Worm (Caenorhabditis elegans) whole organism, L4 larva: Measurements from ENCODE around the gene Y32F6A.4.

Source experiments
- F26F4.8 ChIP-seq: fragments of 200-800 bp; sonication (Bioruptor generic); conservative IDR thresholded peaks from 2 replicates; pipeline ENCODE4 v1.3.6; 2022; ENCODE audit warnings: missing genetic modification characterization, missing compliant biosample characterization
- F49E8.2 ChIP-seq: sonication (generic microtip); optimal IDR thresholded peaks from 2 replicates; lab custom pipeline; 2016; ENCODE audit warnings: missing compliant biosample characterization, mild to moderate bottlenecking, missing genetic modification characterization, borderline replicate concordance
- T26A8.4 ChIP-seq: fragments of 200-800 bp; sonication (Bioruptor generic); IDR thresholded peaks from 2 replicates; pipeline ENCODE4 v1.3.6; 2022; ENCODE audit warnings: missing genetic modification characterization, missing compliant biosample characterization
- Y5F2A.4 ChIP-seq: fragments of 200-800 bp; sonication (Bioruptor generic); optimal IDR thresholded peaks from 2 replicates; lab custom pipeline; 2018; ENCODE audit warnings: mild to moderate bottlenecking, missing genetic modification characterization, missing compliant biosample characterization
- Y75B8A.6 ChIP-seq: fragments of 200-800 bp; sonication (Bioruptor generic); IDR thresholded peaks from 2 replicates; pipeline ENCODE4 v1.3.6; 2022; ENCODE audit warnings: missing genetic modification reagents, missing genetic modification characterization, missing compliant biosample characterization
- ZK546.5 ChIP-seq, 2 experiments: sonication (generic microtip); optimal IDR thresholded peaks; 2 replicates each; lab custom pipeline; 2017; ENCODE audit warnings: missing biosample characterization in 2 of 2, missing genetic modification characterization in 2 of 2
- aha-1 ChIP-seq: fragments of 150-350 bp; peaks from one replicate; lab custom pipeline; 2014; ENCODE audit warnings: missing biosample characterization, missing genetic modification characterization
- ama-1 ChIP-seq: fragments of 150-350 bp; optimal IDR thresholded peaks from 2 replicates; lab custom pipeline; 2014; ENCODE audit warnings: inconsistent platforms, mixed read lengths
- arid-1 ChIP-seq: fragments of 200-800 bp; sonication (Bioruptor generic); conservative IDR thresholded peaks from 2 replicates; pipeline ENCODE4 v1.3.6; 2022; ENCODE audit warnings: missing genetic modification reagents, missing genetic modification characterization, missing compliant biosample characterization
- ceh-20 ChIP-seq: fragments of 200-800 bp; sonication (Bioruptor generic); IDR thresholded peaks from 2 replicates; pipeline ENCODE4 v1.3.6; 2022; ENCODE audit warnings: missing genetic modification reagents, missing genetic modification characterization, missing compliant biosample characterization
- ceh-28 ChIP-seq: fragments of 150-350 bp; optimal IDR thresholded peaks from 2 replicates; lab custom pipeline; 2014; ENCODE audit warnings: missing biosample characterization, missing genetic modification reagents, missing genetic modification characterization
- ceh-82 ChIP-seq: sonication (generic microtip); optimal IDR thresholded peaks from 2 replicates; lab custom pipeline; 2017; ENCODE audit warnings: missing biosample characterization, missing genetic modification characterization
- daf-16 ChIP-seq, 3 experiments: sonication (generic microtip); optimal IDR thresholded peaks; 2 replicates each; lab custom pipeline; 2016 to 2017; ENCODE audit warnings: missing genetic modification characterization in 3 of 3, missing genetic modification reagents in 3 of 3, mild to moderate bottlenecking in 2 of 3, missing compliant biosample characterization in 2 of 3, missing biosample characterization in 1 of 3, moderate library complexity in 1 of 3
- dpl-1 ChIP-seq: fragments of 150-350 bp; optimal IDR thresholded peaks from 2 replicates; lab custom pipeline; 2014; ENCODE audit warnings: missing biosample characterization, missing genetic modification reagents, missing genetic modification characterization
- duxl-1 ChIP-seq: sonication (generic microtip); optimal IDR thresholded peaks from 2 replicates; lab custom pipeline; 2016; ENCODE audit warnings: mild to moderate bottlenecking, missing genetic modification characterization, moderate library complexity, missing compliant biosample characterization; ENCODE audit not compliant: poor library complexity
- egl-27 ChIP-seq: sonication (generic microtip); optimal IDR thresholded peaks from 3 replicates; lab custom pipeline; 2017; ENCODE audit warnings: missing biosample characterization, missing genetic modification reagents, missing genetic modification characterization
- gei-8 ChIP-seq: fragments of 200-800 bp; sonication (Bioruptor generic); optimal IDR thresholded peaks from 2 replicates; lab custom pipeline; 2018; ENCODE audit warnings: mild to moderate bottlenecking, missing genetic modification characterization, missing compliant biosample characterization
- hif-1 ChIP-seq, 2 experiments: sonication (generic microtip); optimal IDR thresholded peaks; 2 replicates each; lab custom pipeline; 2016 to 2017; ENCODE audit warnings: missing compliant biosample characterization in 2 of 2, missing genetic modification characterization in 2 of 2, missing genetic modification reagents in 2 of 2, missing genotype in 2 of 2, mild to moderate bottlenecking in 1 of 2
- hlh-11 ChIP-seq: fragments of 200-800 bp; sonication (Bioruptor generic); optimal IDR thresholded peaks from 2 replicates; lab custom pipeline; 2018; ENCODE audit warnings: mild to moderate bottlenecking, missing genetic modification characterization, missing compliant biosample characterization
- hlh-30 ChIP-seq: sonication (generic microtip); optimal IDR thresholded peaks from 2 replicates; lab custom pipeline; 2017; ENCODE audit warnings: antibody characterized with exemption, mild to moderate bottlenecking, missing genetic modification characterization, missing compliant biosample characterization; ENCODE audit not compliant: insufficient read depth
- hmg-1.1 ChIP-seq: fragments of 200-800 bp; sonication (Bioruptor generic); IDR thresholded peaks from 2 replicates; pipeline ENCODE4 v1.3.6; 2022; ENCODE audit warnings: missing genetic modification reagents, missing genetic modification characterization, missing compliant biosample characterization
- jun-1 ChIP-seq: fragments of 150-350 bp; optimal IDR thresholded peaks from 2 replicates; lab custom pipeline; 2014; ENCODE audit warnings: missing biosample characterization, missing genetic modification reagents, missing genetic modification characterization
- lim-7 ChIP-seq: fragments of 200-800 bp; sonication (Bioruptor generic); IDR thresholded peaks from 2 replicates; pipeline ENCODE4 v1.3.6; 2022; ENCODE audit warnings: missing genetic modification characterization, missing compliant biosample characterization
- lin-1 ChIP-seq: fragments of 200-800 bp; sonication (Bioruptor generic); IDR thresholded peaks from 2 replicates; pipeline ENCODE4 v1.3.6; 2022; ENCODE audit warnings: missing genetic modification reagents, missing genetic modification characterization, missing compliant biosample characterization
- lin-29 ChIP-seq: fragments of 200-800 bp; sonication (Bioruptor generic); IDR thresholded peaks from 2 replicates; pipeline ENCODE4 v1.3.6; 2022; ENCODE audit warnings: missing genetic modification reagents, missing genetic modification characterization, missing compliant biosample characterization
- lin-38 ChIP-seq: fragments of 200-800 bp; sonication (Bioruptor generic); IDR thresholded peaks from 2 replicates; pipeline ENCODE4 v1.3.6; 2022; ENCODE audit warnings: missing genetic modification reagents, missing genetic modification characterization, missing compliant biosample characterization
- lin-39 ChIP-seq: fragments of 150-350 bp; optimal IDR thresholded peaks from 2 replicates; lab custom pipeline; 2014; ENCODE audit warnings: missing biosample characterization, missing genetic modification reagents, missing genetic modification characterization
- lir-3 ChIP-seq: sonication (generic microtip); optimal IDR thresholded peaks from 2 replicates; lab custom pipeline; 2016; ENCODE audit warnings: mild to moderate bottlenecking, missing genetic modification characterization, missing compliant biosample characterization
- madf-5 ChIP-seq, 2 experiments: fragments of 200-800 bp; sonication (Bioruptor generic); IDR thresholded peaks; 2 replicates each; pipeline ENCODE4 v1.3.6; 2022; ENCODE audit warnings: missing compliant biosample characterization in 2 of 2, missing genetic modification characterization in 2 of 2
- mdt-29 ChIP-seq: fragments of 200-800 bp; sonication (Bioruptor generic); IDR thresholded peaks from 2 replicates; pipeline ENCODE4 v1.3.6; 2022; ENCODE audit warnings: missing genetic modification reagents, missing genetic modification characterization, missing compliant biosample characterization
- mep-1 ChIP-seq: fragments of 150-350 bp; sonication (generic microtip); optimal IDR thresholded peaks from 3 replicates; lab custom pipeline; 2014; ENCODE audit warnings: missing biosample characterization, missing genetic modification characterization
- mxl-3 ChIP-seq: fragments of 200-800 bp; sonication (Bioruptor generic); optimal IDR thresholded peaks from 2 replicates; lab custom pipeline; 2018; ENCODE audit warnings: mild to moderate bottlenecking, missing genetic modification characterization, missing compliant biosample characterization
- nhr-10 ChIP-seq: fragments of 150-350 bp; optimal IDR thresholded peaks from 2 replicates; lab custom pipeline; 2014; ENCODE audit warnings: missing biosample characterization, missing genetic modification characterization
- nhr-25 ChIP-seq: sonication (generic microtip); optimal IDR thresholded peaks from 2 replicates; lab custom pipeline; 2017; ENCODE audit warnings: missing genetic modification characterization, mild to moderate bottlenecking, missing compliant biosample characterization, antibody characterized with exemption, moderate library complexity, borderline replicate concordance; ENCODE audit not compliant: insufficient read depth
- nhr-41 ChIP-seq: fragments of 200-800 bp; sonication (Bioruptor generic); IDR thresholded peaks from 2 replicates; pipeline ENCODE4 v1.3.6; 2022; ENCODE audit warnings: missing genetic modification reagents, missing genetic modification characterization, missing compliant biosample characterization
- nhr-42 ChIP-seq: fragments of 200-800 bp; sonication (Bioruptor generic); IDR thresholded peaks from 2 replicates; pipeline ENCODE4 v1.3.6; 2022; ENCODE audit warnings: missing genetic modification characterization, missing compliant biosample characterization
- nhr-76 ChIP-seq: fragments of 150-350 bp; optimal IDR thresholded peaks from 2 replicates; lab custom pipeline; 2014; ENCODE audit warnings: missing biosample characterization, missing genetic modification characterization
- nhr-77 ChIP-seq: fragments of 150-350 bp; optimal IDR thresholded peaks from 2 replicates; lab custom pipeline; 2014; ENCODE audit warnings: missing biosample characterization, missing genetic modification characterization
- pha-4 ChIP-seq, 2 experiments: fragments of 150-350 bp in 1 of 2; fragments of 200-800 bp in 1 of 2; sonication (Bioruptor generic) in 1 of 2; IDR thresholded peaks in 1 of 2; optimal IDR thresholded peaks in 1 of 2; 2 replicates each; pipeline versions ENCODE4 v1.3.6 to Lab custom; 2014 to 2022; ENCODE audit warnings: missing genetic modification characterization in 2 of 2, missing genetic modification reagents in 2 of 2, missing biosample characterization in 1 of 2, missing compliant biosample characterization in 1 of 2
- pqm-1 ChIP-seq: sonication (generic microtip); optimal IDR thresholded peaks from 2 replicates; lab custom pipeline; 2017; ENCODE audit warnings: missing biosample characterization, missing genetic modification characterization
- saeg-2 ChIP-seq: fragments of 200-800 bp; sonication (Bioruptor generic); IDR thresholded peaks from 2 replicates; pipeline ENCODE4 v1.3.6; 2022; ENCODE audit warnings: missing genetic modification reagents, missing genetic modification characterization, missing compliant biosample characterization
- snpc-4 ChIP-seq: fragments of 150-350 bp; optimal IDR thresholded peaks from 2 replicates; lab custom pipeline; 2014; ENCODE audit warnings: missing biosample characterization, missing genetic modification characterization
- spr-1 ChIP-seq: sonication (generic microtip); optimal IDR thresholded peaks from 2 replicates; lab custom pipeline; 2016; ENCODE audit warnings: mild to moderate bottlenecking, missing genetic modification characterization, missing compliant biosample characterization
- unc-62 ChIP-seq, 3 experiments: fragments of 150-350 bp in 1 of 3; sonication (generic microtip); optimal IDR thresholded peaks in 2 of 3; peaks in 1 of 3; 1 replicate in 1 of 3; 2 replicates in 2 of 3; lab custom pipeline; 2014 to 2017; ENCODE audit warnings: missing biosample characterization in 3 of 3, missing genetic modification characterization in 3 of 3, missing genetic modification reagents in 3 of 3, missing genotype in 1 of 3
- vab-7 ChIP-seq: fragments of 200-800 bp; sonication (Bioruptor generic); IDR thresholded peaks from 2 replicates; pipeline ENCODE4 v1.3.6; 2022; ENCODE audit warnings: missing genetic modification reagents, missing genetic modification characterization, missing compliant biosample characterization
- zag-1 ChIP-seq: fragments of 150-350 bp; optimal IDR thresholded peaks from 2 replicates; lab custom pipeline; 2014; ENCODE audit warnings: missing biosample characterization, missing genetic modification characterization
- ztf-11 ChIP-seq: fragments of 150-350 bp; optimal IDR thresholded peaks from 2 replicates; lab custom pipeline; 2014; ENCODE audit warnings: missing biosample characterization, missing genetic modification characterization
- ztf-7 ChIP-seq: fragments of 150-350 bp; optimal IDR thresholded peaks from 2 replicates; lab custom pipeline; 2014; ENCODE audit warnings: missing biosample characterization, missing genetic modification characterization

Y32F6A.4 gene

ce11 chrV:10466607-10467092, 32.8 kb upstream of the Y32F6A.4 start (continued):
- TF ChIP-seq Y75B8A.6 (GFP tag; lab: Robert Waterston, UW) (0 out of 2 replicates have a peak, but pooled peaks have one; percentile 68), T26A8.4 (GFP tag; lab: Robert Waterston, UW) (peak; percentile 84), jun-1 (tag; lab: Kevin White, UChicago) (peak; percentile 86), ztf-7 (tag; lab: Kevin White, UChicago) (peak; percentile 76), nhr-77 (tag; lab: Kevin White, UChicago) (peak; percentile 89), egl-27 (tag; lab: Kevin White, UChicago) (peak; percentile 14), mxl-3 (GFP tag; lab: Kevin White, UChicago) (peak; percentile 92), F49E8.2 (tag; lab: Kevin White, UChicago) (no peak), ama-1 (peak; percentile 68), aha-1 (tag; lab: Kevin White, UChicago) (peak; percentile 100), saeg-2 (GFP tag; lab: Robert Waterston, UW) (peak; percentile 55; the same call in 1 of the 2 replicates), F26F4.8 (GFP tag; lab: Robert Waterston, UW) (no peak), unc-62 (GFP tag; optimal IDR thresholded peaks at IDR 0.05 in 1 of 2; lab: Kevin White, UChicago) (peak in 1 of 2 experiments; percentile 99), unc-62 (tag; optimal IDR thresholded peaks at IDR 0.05; lab: Kevin White, UChicago) (no peak), vab-7 (GFP tag; lab: Robert Waterston, UW) (peak; percentile 60; the same call in 1 of the 2 replicates), lir-3 (tag; lab: Kevin White, UChicago) (no peak), lim-7 (GFP tag; lab: Robert Waterston, UW) (no peak), ZK546.5 (tag; optimal IDR thresholded peaks at IDR 0.05; lab: Kevin White, UChicago) (peak in 1 of 2 experiments; percentile 41), nhr-10 (peak; percentile 89), nhr-41 (GFP tag; lab: Robert Waterston, UW) (0 out of 2 replicates have a peak, but pooled peaks have one; percentile 34), nhr-42 (GFP tag; lab: Robert Waterston, UW) (peak; percentile 52; the same call in 1 of the 2 replicates), daf-16 (GFP tag; optimal IDR thresholded peaks at IDR 0.05; lab: Kevin White, UChicago) (peak in 1 of 2 experiments; percentile 5), daf-16 (tag; optimal IDR thresholded peaks at IDR 0.05; lab: Kevin White, UChicago) (peak; percentile 69), hif-1 (tag; optimal IDR thresholded peaks at IDR 0.05; lab: Kevin White, UChicago) (peak; percentile 98 to 100), hlh-30 (tag; lab: Kevin White, UChicago) (peak; percentile 98), ceh-82 (tag; lab: Kevin White, UChicago) (no peak), snpc-4 (tag; lab: Kevin White, UChicago) (no peak), lin-1 (GFP tag; lab: Robert Waterston, UW) (peak; percentile 74; the same call in 1 of the 2 replicates), pqm-1 (peak; percentile 6), nhr-25 (tag; lab: Kevin White, UChicago) (peak; percentile 86), ceh-28 (peak; percentile 46), hlh-11 (peak; percentile 97), madf-5 (GFP tag; IDR thresholded peaks at IDR 0.05; lab: Robert Waterston, UW) (no peak), hmg-1.1 (GFP tag; lab: Robert Waterston, UW) (peak; percentile 83), lin-38 (peak; percentile 59), zag-1 (no peak), ceh-20 (GFP tag; lab: Robert Waterston, UW) (peak; percentile 88), gei-8 (GFP tag; lab: Kevin White, UChicago) (peak; percentile 80), spr-1 (tag; lab: Kevin White, UChicago) (peak; percentile 48), lin-39 (no peak), dpl-1 (peak; percentile 68), mep-1 (tag; lab: Kevin White, UChicago) (peak; percentile 96), nhr-76 (tag; lab: Kevin White, UChicago) (peak; percentile 26), ztf-11 (no peak), Y5F2A.4 (GFP tag; lab: Kevin White, UChicago) (no peak), lin-29 (peak; percentile 61; the same call in 1 of the 2 replicates), arid-1 (GFP tag; lab: Robert Waterston, UW) (peak; percentile 82), duxl-1 (tag; lab: Kevin White, UChicago) (peak; percentile 83), mdt-29 (GFP tag; lab: Robert Waterston, UW) (peak; percentile 77), pha-4 (GFP tag; IDR thresholded peaks at IDR 0.05; lab: Robert Waterston, UW) (peak; percentile 75), pha-4 (tag; optimal IDR thresholded peaks at IDR 0.05; lab: Kevin White, UChicago) (peak; percentile 89)
